Worm (Caenorhabditis elegans) whole organism, L4 larva: ENCODE results near the gene C25H3.7.

Experiments
- F49E8.2 ChIP-seq: sonication (generic microtip); optimal IDR thresholded peaks from 2 replicates; lab custom pipeline; 2016; ENCODE audit warnings: missing compliant biosample characterization, mild to moderate bottlenecking, missing genetic modification characterization, borderline replicate concordance
- ZK546.5 ChIP-seq, 2 experiments: sonication (generic microtip); optimal IDR thresholded peaks; 2 replicates each; lab custom pipeline; 2017; ENCODE audit warnings: missing biosample characterization in 2 of 2, missing genetic modification characterization in 2 of 2
- nhr-76 ChIP-seq: fragments of 150-350 bp; optimal IDR thresholded peaks from 2 replicates; lab custom pipeline; 2014; ENCODE audit warnings: missing biosample characterization, missing genetic modification characterization
- pqm-1 ChIP-seq: sonication (generic microtip); optimal IDR thresholded peaks from 2 replicates; lab custom pipeline; 2017; ENCODE audit warnings: missing biosample characterization, missing genetic modification characterization
- spr-3 ChIP-seq: fragments of 200-800 bp; sonication (Bioruptor generic); optimal IDR thresholded peaks from 2 replicates; lab custom pipeline; 2018; ENCODE audit warnings: mild to moderate bottlenecking, missing genetic modification characterization, missing compliant biosample characterization

DNA sequence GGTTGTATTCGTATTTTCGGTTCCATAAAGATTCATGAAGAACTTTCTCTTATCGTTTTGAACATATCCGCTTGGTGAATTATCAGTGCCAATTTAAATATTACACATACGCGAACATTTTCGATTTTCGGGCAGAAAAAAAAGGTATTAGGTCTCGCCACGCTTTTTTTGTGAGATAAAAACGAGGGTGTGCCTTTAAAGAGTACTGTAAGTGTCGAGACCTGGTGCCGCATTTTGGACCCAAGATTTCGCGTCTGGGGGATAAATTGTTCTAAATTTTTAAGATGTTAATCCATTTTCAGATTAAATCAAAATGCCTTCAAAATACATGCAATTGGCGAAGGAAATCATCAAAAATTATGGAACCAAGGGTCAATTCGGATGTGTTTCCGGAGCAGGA, 25.2 kb upstream of the C25H3.7 start, which contains the start of gene C25H3.3:
- TF ChIP-seq pqm-1 (tag; lab: Kevin White, UChicago) (no peak), ZK546.5 (tag; optimal IDR thresholded peaks at IDR 0.05; lab: Kevin White, UChicago) (no peak), nhr-76 (tag; lab: Kevin White, UChicago) (no peak), F49E8.2 (tag; lab: Kevin White, UChicago) (no peak), spr-3 (GFP tag; lab: Kevin White, UChicago) (no peak)
